Worm (Caenorhabditis elegans): ENCODE measurements around the gene Y37H2A.7.

The Y37H2A.7 gene

DNA sequence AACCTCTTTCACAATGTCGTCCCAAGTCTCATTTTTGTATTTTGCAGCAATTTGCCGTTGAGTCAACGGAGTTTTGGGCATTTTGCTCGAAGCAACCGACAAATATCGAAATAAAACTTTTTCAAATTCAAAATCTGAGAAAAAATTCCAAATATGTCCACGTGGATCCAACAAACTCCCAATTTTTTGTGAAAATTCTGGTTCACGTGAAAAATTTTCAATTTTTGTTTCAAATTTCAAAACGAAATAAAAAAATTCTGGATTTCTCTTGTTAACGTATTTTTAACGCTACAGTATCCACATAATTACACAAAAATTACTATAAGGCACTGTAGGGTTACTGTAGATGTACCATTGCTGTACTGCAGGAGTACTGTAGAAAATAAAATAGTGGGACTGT lies 26.9 kb upstream of the Y37H2A.7 start, which contains the start of gene C14A6.13:
Gene C14A6.13 (minus strand): TSS at position 101 of the 400 bp plus-strand sequence.
- TF ChIP-seq flt-1 (GFP tag; IDR thresholded peaks at IDR 0.05) = no peak
- TF ChIP-seq ztf-29 (GFP tag; IDR thresholded peaks at IDR 0.05) = no peak
- no peak for TF ChIP-seq med-1 (GFP tag; optimal IDR thresholded peaks at IDR 0.05; ENCODE audit: insufficient read depth)
- TF ChIP-seq T22C8.4 (GFP tag; IDR thresholded peaks at IDR 0.05) = no peak
- no peak for TF ChIP-seq klf-2 (GFP tag; conservative IDR thresholded peaks at IDR 0.05)
- no peak for TF ChIP-seq ztf-23 (GFP tag; IDR thresholded peaks at IDR 0.05)

DNA sequence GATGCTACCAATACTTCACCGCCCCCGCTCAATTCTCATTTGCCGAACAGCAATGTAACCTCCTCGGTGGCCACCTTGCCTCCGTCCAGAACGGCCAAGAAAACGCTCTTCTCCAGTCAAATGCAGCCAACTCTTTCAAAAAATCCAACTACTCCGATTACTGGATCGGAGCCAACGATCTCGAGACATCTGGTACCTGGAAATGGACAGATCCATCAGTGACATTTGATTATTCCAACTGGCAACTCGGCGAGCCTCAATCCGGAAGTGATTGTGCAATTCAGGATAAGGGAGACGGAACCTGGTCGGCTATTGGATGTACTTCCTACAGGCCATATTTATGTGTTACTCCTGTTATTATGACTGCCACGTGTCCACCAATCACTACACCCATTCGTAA lies 23.9 kb upstream of the Y37H2A.7 start:
- no peak for TF ChIP-seq flt-1 (GFP tag; IDR thresholded peaks at IDR 0.05)
- TF ChIP-seq klf-2 (GFP tag; conservative IDR thresholded peaks at IDR 0.05) = no peak
- TF ChIP-seq T22C8.4 (GFP tag; IDR thresholded peaks at IDR 0.05) = no peak
- TF ChIP-seq ref-1 (GFP tag; conservative IDR thresholded peaks at IDR 0.05) = no peak
- TF ChIP-seq ztf-23 (GFP tag; IDR thresholded peaks at IDR 0.05) = no peak

DNA sequence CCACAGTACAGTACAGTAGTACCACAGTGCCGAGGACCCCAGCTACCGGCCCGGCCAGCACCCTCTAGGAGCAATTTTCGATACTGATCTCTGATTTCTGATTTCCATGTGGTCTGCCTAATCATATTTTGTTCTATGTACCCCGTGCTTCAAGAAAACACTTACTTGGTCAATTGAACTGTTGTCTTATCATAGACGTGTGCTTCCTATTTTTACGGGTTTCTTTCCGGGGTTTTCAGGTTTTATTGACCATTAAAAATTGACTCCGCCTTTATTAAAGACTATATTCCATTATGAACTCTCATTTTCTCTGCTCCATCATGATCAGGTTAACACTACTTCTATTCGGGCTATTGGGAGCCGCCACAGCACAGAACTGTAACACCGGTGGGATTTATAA lies 23.4 kb upstream of the Y37H2A.7 start, which contains the start of gene clec-48:
Gene clec-48 (plus strand): TSS at position 320 of the 400 bp plus-strand sequence.
- TF ChIP-seq cog-1 (tag; optimal IDR thresholded peaks at IDR 0.05) = no peak
- TF ChIP-seq tab-1 (GFP tag; IDR thresholded peaks at IDR 0.05) = no peak
- no peak for TF ChIP-seq klf-2 (GFP tag; conservative IDR thresholded peaks at IDR 0.05)
- no peak for TF ChIP-seq ztf-23 (GFP tag; IDR thresholded peaks at IDR 0.05)

DNA sequence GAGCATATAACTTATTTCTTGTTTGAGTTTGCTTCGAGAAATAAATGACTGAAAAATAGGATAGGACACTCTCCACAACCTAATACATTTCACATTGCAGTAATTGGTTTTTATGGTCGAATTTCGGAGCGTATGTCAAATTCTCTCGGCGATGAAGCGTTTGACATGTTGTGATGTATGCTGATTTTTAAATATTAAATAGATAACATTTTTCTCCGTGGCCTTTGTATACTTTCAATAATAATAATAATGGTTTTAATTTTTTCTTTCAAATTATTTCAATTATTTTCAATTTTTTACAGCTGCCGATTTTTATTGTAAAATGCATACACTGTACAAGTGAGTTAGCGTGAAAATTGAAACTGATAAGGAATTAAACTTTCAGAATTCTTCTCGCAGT lies 11.8 kb upstream of the Y37H2A.7 start, which contains the start of gene C14A6.3:
Gene C14A6.3 (plus strand): TSS at position 301 of the 400 bp plus-strand sequence.
- TF ChIP-seq T22C8.4 (GFP tag; IDR thresholded peaks at IDR 0.05) (no peak), ztf-23 (GFP tag; IDR thresholded peaks at IDR 0.05) (no peak), tab-1 (GFP tag; IDR thresholded peaks at IDR 0.05) (no peak), flt-1 (GFP tag; IDR thresholded peaks at IDR 0.05) (no peak), ref-1 (GFP tag; conservative IDR thresholded peaks at IDR 0.05) (no peak), ztf-29 (GFP tag; IDR thresholded peaks at IDR 0.05) (no peak), cog-1 (tag; optimal IDR thresholded peaks at IDR 0.05) (no peak), klf-2 (GFP tag; conservative IDR thresholded peaks at IDR 0.05) (no peak), med-1 (GFP tag; optimal IDR thresholded peaks at IDR 0.05; ENCODE audit: insufficient read depth) (no peak)

DNA sequence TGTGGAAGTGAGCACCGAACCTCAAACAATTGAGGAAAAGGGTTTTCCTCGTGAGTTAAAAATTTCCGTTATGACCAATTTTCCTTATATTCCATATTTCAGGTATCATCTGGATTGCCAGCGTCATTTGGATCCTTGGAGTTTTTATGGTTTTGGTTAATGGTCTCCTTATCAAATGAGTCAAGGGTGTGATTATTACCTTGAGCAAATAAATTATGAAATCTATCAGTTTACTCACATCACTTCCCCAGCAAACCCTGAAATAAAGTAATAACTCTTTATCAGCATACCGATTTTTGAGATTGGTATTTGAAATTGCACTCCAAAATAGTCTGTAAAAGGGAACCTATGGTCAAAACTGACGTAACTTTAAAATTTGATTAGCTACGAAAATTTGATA lies 10.2 kb upstream of the Y37H2A.7 start:
- TF ChIP-seq T22C8.4 (GFP tag; IDR thresholded peaks at IDR 0.05) (no peak), tab-1 (GFP tag; IDR thresholded peaks at IDR 0.05) (no peak), med-1 (GFP tag; optimal IDR thresholded peaks at IDR 0.05; ENCODE audit: insufficient read depth) (no peak), klf-2 (GFP tag; conservative IDR thresholded peaks at IDR 0.05) (no peak), ztf-29 (GFP tag; IDR thresholded peaks at IDR 0.05) (no peak), ztf-23 (GFP tag; IDR thresholded peaks at IDR 0.05) (no peak), flt-1 (GFP tag; IDR thresholded peaks at IDR 0.05) (no peak), cog-1 (tag; optimal IDR thresholded peaks at IDR 0.05) (no peak), ref-1 (GFP tag; conservative IDR thresholded peaks at IDR 0.05) (no peak)

DNA sequence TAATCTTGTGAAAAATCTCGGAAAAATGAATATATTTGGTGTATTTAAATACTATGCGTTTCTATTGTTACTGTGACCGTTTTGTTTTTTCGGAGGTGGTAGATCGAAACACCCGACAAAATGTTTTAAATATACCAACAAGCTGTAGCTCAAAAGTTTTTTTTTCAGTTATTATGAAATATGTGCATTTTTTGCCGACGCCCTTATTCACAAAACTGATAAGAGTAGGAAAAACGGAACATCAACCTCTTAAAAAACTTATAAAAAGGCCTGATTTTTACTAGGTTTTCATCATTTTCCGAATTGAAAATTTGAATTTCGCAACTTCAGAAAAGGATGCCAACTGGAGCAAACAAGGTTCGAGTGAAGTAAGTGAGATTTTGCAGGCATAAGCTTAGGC lies 9.2 kb upstream of the Y37H2A.7 start, which contains the start of gene Y37H2A.14:
Gene Y37H2A.14 (plus strand): TSS at position 301 of the 400 bp plus-strand sequence.
- no peak for TF ChIP-seq tab-1 (GFP tag; IDR thresholded peaks at IDR 0.05)
- no peak for TF ChIP-seq ref-1 (GFP tag; conservative IDR thresholded peaks at IDR 0.05)
- no peak for TF ChIP-seq med-1 (GFP tag; optimal IDR thresholded peaks at IDR 0.05; ENCODE audit: insufficient read depth)
- TF ChIP-seq flt-1 (GFP tag; IDR thresholded peaks at IDR 0.05) = no peak
- no peak for TF ChIP-seq ztf-29 (GFP tag; IDR thresholded peaks at IDR 0.05)
- TF ChIP-seq cog-1 (tag; optimal IDR thresholded peaks at IDR 0.05) = no peak
- TF ChIP-seq ztf-23 (GFP tag; IDR thresholded peaks at IDR 0.05) = no peak
- no peak for TF ChIP-seq klf-2 (GFP tag; conservative IDR thresholded peaks at IDR 0.05)
- TF ChIP-seq T22C8.4 (GFP tag; IDR thresholded peaks at IDR 0.05) = no peak

DNA sequence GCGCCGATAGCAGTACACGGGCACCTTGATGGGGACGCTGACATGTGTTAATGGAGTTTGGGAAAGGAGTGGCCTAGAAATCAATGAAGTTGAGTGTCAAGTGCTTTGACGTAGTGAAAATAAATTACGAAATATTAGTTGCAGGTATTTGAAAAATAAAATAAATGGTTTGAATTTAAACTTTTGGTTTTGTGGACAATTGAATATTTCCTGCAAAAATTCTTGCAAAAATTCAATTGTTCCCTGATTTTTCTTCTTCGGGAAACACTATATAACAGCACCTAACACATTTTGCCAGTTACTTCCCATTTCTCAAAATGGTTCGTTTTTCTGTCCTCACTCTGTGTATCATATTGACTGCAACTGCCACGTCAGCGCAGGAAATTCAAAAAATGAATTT lies 8.3 kb upstream of the Y37H2A.7 start, which contains the start of gene Y37H2A.13:
Gene Y37H2A.13 (plus strand): TSS at position 301 of the 400 bp plus-strand sequence.
- no peak for TF ChIP-seq ztf-23 (GFP tag; IDR thresholded peaks at IDR 0.05)
- TF ChIP-seq ref-1 (GFP tag; conservative IDR thresholded peaks at IDR 0.05) = no peak
- TF ChIP-seq ztf-29 (GFP tag; IDR thresholded peaks at IDR 0.05) = no peak
- no peak for TF ChIP-seq tab-1 (GFP tag; IDR thresholded peaks at IDR 0.05)
- no peak for TF ChIP-seq cog-1 (tag; optimal IDR thresholded peaks at IDR 0.05)
- TF ChIP-seq flt-1 (GFP tag; IDR thresholded peaks at IDR 0.05) = no peak
- TF ChIP-seq T22C8.4 (GFP tag; IDR thresholded peaks at IDR 0.05) = no peak
- no peak for TF ChIP-seq med-1 (GFP tag; optimal IDR thresholded peaks at IDR 0.05; ENCODE audit: insufficient read depth)
- no peak for TF ChIP-seq klf-2 (GFP tag; conservative IDR thresholded peaks at IDR 0.05)

DNA sequence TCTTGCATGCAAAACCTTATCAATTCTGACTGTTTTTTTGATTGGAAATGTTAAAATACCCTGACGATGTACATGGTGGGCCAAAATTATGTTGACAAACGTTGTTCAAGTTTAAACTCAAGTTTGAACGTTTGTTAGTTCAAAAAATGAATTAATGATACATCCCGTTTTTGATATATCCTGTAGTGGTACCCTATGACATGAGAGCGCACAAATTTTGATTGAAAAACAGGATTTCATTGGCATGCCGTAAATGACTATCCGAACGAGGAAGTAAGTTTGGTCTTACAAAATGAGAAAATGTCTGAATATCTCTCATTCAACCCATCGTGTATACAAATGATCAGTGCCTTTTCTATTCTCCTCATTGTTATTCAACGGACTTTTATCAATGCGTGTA lies 6.9 kb upstream of the Y37H2A.7 start, which contains the start of gene Y37H2A.11:
Gene Y37H2A.11 (plus strand): TSS at position 301 of the 400 bp plus-strand sequence.
- no peak for TF ChIP-seq tab-1 (GFP tag; IDR thresholded peaks at IDR 0.05)
- no peak for TF ChIP-seq ztf-29 (GFP tag; IDR thresholded peaks at IDR 0.05)
- TF ChIP-seq med-1 (GFP tag; optimal IDR thresholded peaks at IDR 0.05; ENCODE audit: insufficient read depth) = no peak
- TF ChIP-seq klf-2 (GFP tag; conservative IDR thresholded peaks at IDR 0.05) = no peak
- TF ChIP-seq cog-1 (tag; optimal IDR thresholded peaks at IDR 0.05) = no peak
- TF ChIP-seq ref-1 (GFP tag; conservative IDR thresholded peaks at IDR 0.05) = no peak
- TF ChIP-seq ztf-23 (GFP tag; IDR thresholded peaks at IDR 0.05) = no peak
- no peak for TF ChIP-seq T22C8.4 (GFP tag; IDR thresholded peaks at IDR 0.05)
- no peak for TF ChIP-seq flt-1 (GFP tag; IDR thresholded peaks at IDR 0.05)

DNA sequence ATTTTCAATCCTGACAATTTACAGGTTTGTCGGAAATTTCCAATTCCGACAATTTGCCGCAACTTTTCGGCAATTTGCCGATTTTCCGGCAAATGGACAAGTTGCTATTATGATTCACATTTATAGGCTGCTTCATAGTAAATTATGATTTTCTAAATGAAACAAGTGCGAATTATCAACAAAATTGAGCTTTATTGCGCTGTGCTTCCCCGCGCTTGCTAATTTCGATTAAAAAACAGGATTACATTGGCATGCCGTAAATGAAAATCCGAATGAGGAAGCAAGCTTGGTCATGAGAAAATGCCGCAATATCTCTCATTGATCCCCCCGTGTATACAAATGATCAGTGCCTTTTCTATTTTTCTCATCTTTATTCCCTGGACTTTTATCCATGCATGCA lies 4.4 kb upstream of the Y37H2A.7 start, which contains the start of gene Y37H2A.10:
Gene Y37H2A.10 (plus strand): TSS at position 301 of the 400 bp plus-strand sequence.
- TF ChIP-seq flt-1 (GFP tag; IDR thresholded peaks at IDR 0.05) = no peak
- TF ChIP-seq cog-1 (tag; optimal IDR thresholded peaks at IDR 0.05) = no peak
- TF ChIP-seq T22C8.4 (GFP tag; IDR thresholded peaks at IDR 0.05) = no peak
- no peak for TF ChIP-seq tab-1 (GFP tag; IDR thresholded peaks at IDR 0.05)
- TF ChIP-seq med-1 (GFP tag; optimal IDR thresholded peaks at IDR 0.05; ENCODE audit: insufficient read depth) = no peak
- no peak for TF ChIP-seq ztf-23 (GFP tag; IDR thresholded peaks at IDR 0.05)
- no peak for TF ChIP-seq ref-1 (GFP tag; conservative IDR thresholded peaks at IDR 0.05)
- TF ChIP-seq ztf-29 (GFP tag; IDR thresholded peaks at IDR 0.05) = no peak
- TF ChIP-seq klf-2 (GFP tag; conservative IDR thresholded peaks at IDR 0.05) = no peak

DNA sequence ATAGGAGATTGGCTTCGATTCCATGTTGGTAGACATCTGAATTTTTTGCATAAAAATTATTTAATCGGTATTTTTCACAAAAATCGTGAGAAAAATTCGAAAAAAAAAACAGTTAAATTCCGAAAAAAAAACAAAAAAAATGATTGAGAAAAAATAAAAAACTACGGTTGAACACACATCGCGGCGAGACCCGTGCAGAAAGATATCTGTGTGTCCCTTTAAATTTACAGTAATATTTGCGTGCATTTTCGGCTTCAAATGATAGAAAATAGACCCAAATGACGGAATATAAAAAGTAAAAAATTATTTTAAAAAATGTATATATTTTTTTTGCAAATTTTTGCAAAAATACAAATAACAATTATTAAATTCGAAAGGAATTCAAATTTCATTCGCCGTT lies 3.4 kb upstream of the Y37H2A.7 start:
- TF ChIP-seq med-1 (GFP tag; optimal IDR thresholded peaks at IDR 0.05; ENCODE audit: insufficient read depth) = no peak
- no peak for TF ChIP-seq klf-2 (GFP tag; conservative IDR thresholded peaks at IDR 0.05)
- TF ChIP-seq ztf-29 (GFP tag; IDR thresholded peaks at IDR 0.05) = no peak
- TF ChIP-seq ztf-23 (GFP tag; IDR thresholded peaks at IDR 0.05) = no peak

All from whole organism, midembryonic.